Fruit fly (Drosophila melanogaster) whole organism, adult: ENCODE measurements around the gene BBS1.

ENCODE experiments used
- CG11617 ChIP-seq: fragments of 200-800 bp; sonication (Bioruptor generic); optimal IDR thresholded peaks from 2 replicates; lab custom pipeline; 2017; ENCODE audit warnings: mild to moderate bottlenecking, missing biosample characterization, missing genetic modification reagents, missing genetic modification characterization
- CG12768 ChIP-seq: fragments of 200-800 bp; sonication (Bioruptor generic); optimal IDR thresholded peaks from 2 replicates; lab custom pipeline; 2017; ENCODE audit warnings: missing biosample characterization, missing genetic modification characterization, mild to moderate bottlenecking, moderate library complexity, missing genetic modification reagents
- CG14711 ChIP-seq: fragments of 200-800 bp; sonication (Bioruptor generic); optimal IDR thresholded peaks from 2 replicates; lab custom pipeline; 2018; ENCODE audit warnings: missing biosample characterization, mild to moderate bottlenecking, missing genetic modification characterization, moderate library complexity
- CG1620 ChIP-seq: fragments of 200-800 bp; sonication (Bioruptor generic); optimal IDR thresholded peaks from 2 replicates; lab custom pipeline; 2016; ENCODE audit warnings: missing biosample characterization, missing genetic modification characterization
- CG33017 ChIP-seq: fragments of 200-800 bp; sonication (Bioruptor generic); optimal IDR thresholded peaks from 2 replicates; lab custom pipeline; 2018; ENCODE audit warnings: missing biosample characterization, mild to moderate bottlenecking, missing genetic modification characterization, moderate library complexity
- CG5204 ChIP-seq: fragments of 200-800 bp; sonication (Bioruptor generic); optimal IDR thresholded peaks from 2 replicates; lab custom pipeline; 2016; ENCODE audit warnings: missing biosample characterization, missing genetic modification characterization
- CG7045 ChIP-seq: fragments of 200-800 bp; sonication (Bioruptor generic); optimal IDR thresholded peaks from 2 replicates; lab custom pipeline; 2017; ENCODE audit warnings: missing biosample characterization, mild to moderate bottlenecking, missing genetic modification characterization
- CG7101 ChIP-seq: fragments of 200-800 bp; sonication (Bioruptor generic); optimal IDR thresholded peaks from 2 replicates; lab custom pipeline; 2018; ENCODE audit warnings: missing biosample characterization, mild to moderate bottlenecking, missing genetic modification characterization, moderate library complexity
- Clk ChIP-seq: fragments of 200-800 bp; sonication (Bioruptor generic); optimal IDR thresholded peaks from 2 replicates; lab custom pipeline; 2017; ENCODE audit warnings: missing biosample characterization, missing genetic modification characterization
- Hr96 ChIP-seq: fragments of 200-800 bp; sonication (Bioruptor generic); optimal IDR thresholded peaks from 2 replicates; lab custom pipeline; 2016; ENCODE audit warnings: missing biosample characterization, missing genetic modification characterization
- Mnt ChIP-seq: fragments of 200-800 bp; sonication (Bioruptor generic); optimal IDR thresholded peaks from 2 replicates; lab custom pipeline; 2016; ENCODE audit warnings: missing biosample characterization, mild to moderate bottlenecking, missing genetic modification characterization
- bab1 ChIP-seq: fragments of 200-800 bp; sonication (Bioruptor generic); optimal IDR thresholded peaks from 3 replicates; lab custom pipeline; 2019; ENCODE audit warnings: missing biosample characterization, mild to moderate bottlenecking, missing genetic modification characterization, moderate library complexity
- cic ChIP-seq: fragments of 200-800 bp; sonication (Bioruptor generic); optimal IDR thresholded peaks from 2 replicates; lab custom pipeline; 2017; ENCODE audit warnings: missing biosample characterization, mild to moderate bottlenecking, missing genetic modification characterization, moderate library complexity
- cnc ChIP-seq, 2 experiments: fragments of >200 bp; optimal IDR thresholded peaks; 2 replicates each; lab custom pipeline; 2017
- kay ChIP-seq: fragments of 200-800 bp; sonication (Bioruptor generic); peaks from one replicate; lab custom pipeline; 2016; ENCODE audit warnings: missing biosample characterization, missing genetic modification characterization, borderline replicate concordance
- ovo ChIP-seq: fragments of 200-800 bp; sonication (Bioruptor generic); optimal IDR thresholded peaks from 2 replicates; lab custom pipeline; 2016; ENCODE audit warnings: missing biosample characterization, missing genetic modification characterization
- pad ChIP-seq: fragments of 200-800 bp; sonication (Bioruptor generic); optimal IDR thresholded peaks from 3 replicates; lab custom pipeline; 2017; ENCODE audit warnings: missing biosample characterization, missing genetic modification characterization, mild to moderate bottlenecking, moderate library complexity, missing genetic modification reagents
- tj ChIP-seq: fragments of 200-800 bp; sonication (Bioruptor generic); optimal IDR thresholded peaks from 3 replicates; lab custom pipeline; 2017; ENCODE audit warnings: missing biosample characterization, mild to moderate bottlenecking, missing genetic modification characterization, moderate library complexity
- toe ChIP-seq: fragments of 200-800 bp; sonication (Bioruptor generic); optimal IDR thresholded peaks from 2 replicates; lab custom pipeline; 2016; ENCODE audit warnings: missing biosample characterization, missing genetic modification characterization

BBS1 gene

dm6 chr3L:7125289-7125955 is at the start of gene BBS1, which contains the start of gene msl-3:
TSS of gene BBS1 (plus strand) at chr3L:7125905.
TSS of gene msl-3 (minus strand) at chr3L:7125533.
- TF ChIP-seq CG1620 (GFP tag; lab: Kevin White, UChicago) (no peak), cnc (optimal IDR thresholded peaks at IDR 0.05; lab: Kevin White, UChicago) (no peak), CG14711 (tag; lab: Kevin White, UChicago) (no peak), Mnt (GFP tag; lab: Kevin White, UChicago) (peak; percentile 19), bab1 (GFP tag; lab: Kevin White, UChicago) (peak; percentile 17)

dm6 chr3L:7077258-7077657 is 48.4 kb upstream of the BBS1 start, which contains the start of gene CG8641:
TSS of gene CG8641 (minus strand) at chr3L:7077462.
- TF ChIP-seq Hr96 (GFP tag; lab: Kevin White, UChicago) (no peak), toe (GFP tag; lab: Kevin White, UChicago) (no peak), Mnt (GFP tag; lab: Kevin White, UChicago) (no peak), CG1620 (GFP tag; lab: Kevin White, UChicago) (no peak), tj (GFP tag; lab: Kevin White, UChicago) (no peak), CG12768 (GFP tag; lab: Kevin White, UChicago) (no peak), cnc (optimal IDR thresholded peaks at IDR 0.05; lab: Kevin White, UChicago) (no peak), CG7101 (tag; lab: Kevin White, UChicago) (no peak), cic (GFP tag; lab: Kevin White, UChicago) (no peak), Clk (no peak)

DNA sequence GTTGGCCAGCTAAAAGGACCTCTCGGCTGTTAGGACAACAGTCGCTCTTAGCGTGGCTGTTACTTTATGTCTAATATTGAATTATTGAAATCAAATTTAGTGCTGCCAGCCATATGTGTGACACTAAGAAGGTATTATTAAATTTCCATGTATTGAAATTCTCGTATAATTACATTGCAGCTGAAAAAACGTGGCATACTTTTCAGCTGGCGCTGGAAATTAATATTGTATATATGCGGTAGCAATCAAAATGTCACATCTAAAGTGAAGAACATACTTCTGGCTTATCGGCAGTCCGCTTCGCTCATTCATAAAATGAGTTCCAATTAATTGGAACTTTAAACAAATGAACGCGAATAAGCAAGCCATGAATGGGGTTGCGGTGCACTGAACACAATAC is 43.5 kb upstream of the BBS1 start:
- TF ChIP-seq Clk (no peak), Hr96 (GFP tag; lab: Kevin White, UChicago) (no peak), cnc (optimal IDR thresholded peaks at IDR 0.05; lab: Kevin White, UChicago) (no peak)

DNA sequence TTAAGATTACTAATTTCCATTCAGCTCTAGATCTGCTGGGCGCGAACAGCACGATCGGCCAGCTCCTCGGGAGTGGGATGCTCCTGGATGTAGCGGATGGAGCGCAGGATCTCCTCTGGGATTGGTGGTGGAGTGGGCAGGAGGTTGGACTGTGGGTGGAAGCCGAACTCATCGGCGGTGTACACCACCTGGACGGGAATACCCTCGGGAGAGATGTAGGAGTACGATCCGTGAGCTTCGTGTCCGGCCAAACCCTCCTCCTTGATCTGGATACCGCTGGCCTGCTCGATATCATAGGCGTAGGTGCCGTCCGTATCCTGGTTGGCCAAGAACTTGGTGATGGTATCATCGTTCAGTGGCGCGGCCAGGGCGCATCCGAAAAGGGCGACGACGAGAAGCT is 39.6 kb upstream of the BBS1 start:
- no peak for TF ChIP-seq bab1 (GFP tag; lab: Kevin White, UChicago)
- TF ChIP-seq CG1620 (GFP tag; lab: Kevin White, UChicago) = no peak
- TF ChIP-seq Mnt (GFP tag; lab: Kevin White, UChicago) = no peak

- TF ChIP-seq Hr96 (GFP tag; lab: Kevin White, UChicago) (no peak), CG5204 (no peak), Mnt (GFP tag; lab: Kevin White, UChicago) (no peak), CG14711 (tag; lab: Kevin White, UChicago) (no peak), CG11617 (no peak), bab1 (GFP tag; lab: Kevin White, UChicago) (no peak), cnc (optimal IDR thresholded peaks at IDR 0.05; lab: Kevin White, UChicago) (no peak), kay (GFP tag; lab: Kevin White, UChicago) (no peak), toe (GFP tag; lab: Kevin White, UChicago) (no peak), ovo (GFP tag; lab: Kevin White, UChicago) (no peak), CG12768 (GFP tag; lab: Kevin White, UChicago) (no peak), CG33017 (tag; lab: Kevin White, UChicago) (no peak), pad (GFP tag; lab: Kevin White, UChicago) (no peak), CG7101 (tag; lab: Kevin White, UChicago) (no peak)
These were observed 39.1 kb upstream of the BBS1 start, which contains the start of gene Cpr65Ea for dm6 chr3L:7086558-7087059. TSS of gene Cpr65Ea (minus strand) at chr3L:7086608.

DNA sequence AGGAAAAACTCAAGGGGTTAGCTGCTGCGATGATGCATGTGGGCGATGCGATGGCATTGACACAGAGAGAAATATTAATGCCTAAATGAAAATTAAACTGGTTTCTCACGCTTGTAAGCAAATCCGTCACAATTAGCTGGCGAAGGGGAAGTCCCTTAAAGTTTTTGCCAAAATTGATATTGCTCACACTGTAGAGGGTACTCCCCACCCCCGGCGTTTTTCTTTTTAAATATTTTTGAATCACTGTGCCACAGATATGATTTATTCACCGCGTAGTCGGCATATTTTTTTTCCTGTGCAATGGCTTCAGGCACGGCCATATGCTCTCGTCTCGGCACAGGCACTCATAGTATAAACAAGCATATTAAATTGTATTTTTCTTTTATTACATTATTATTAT is 38.4 kb upstream of the BBS1 start:
- TF ChIP-seq cic (GFP tag; lab: Kevin White, UChicago) (no peak), tj (GFP tag; lab: Kevin White, UChicago) (no peak), CG7045 (GFP tag; lab: Kevin White, UChicago) (no peak), cnc (optimal IDR thresholded peaks at IDR 0.05; lab: Kevin White, UChicago) (no peak), Clk (no peak)

DNA sequence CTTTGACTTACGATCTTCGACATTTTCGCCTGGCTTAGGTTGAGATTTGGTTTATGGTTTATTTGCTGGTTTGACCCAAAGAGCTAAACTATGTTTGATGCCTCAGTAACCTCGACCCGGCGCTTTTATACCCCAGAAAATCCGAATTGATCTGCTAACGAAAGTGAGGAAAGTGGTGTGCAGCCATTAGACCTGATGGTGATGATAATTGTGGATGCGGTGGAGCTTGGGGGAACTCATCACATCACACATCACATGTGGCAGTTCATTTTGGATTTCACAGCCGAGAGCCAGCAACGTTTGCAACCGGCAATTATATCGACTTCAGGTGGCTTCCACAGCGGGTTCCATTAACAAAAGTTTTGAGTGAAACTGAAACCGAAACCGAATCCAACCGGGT is 37.0 kb upstream of the BBS1 start, which contains the start of gene Cpr65Eb:
Cpr65Eb (minus strand) TSS at position 101 of the 400 bp plus-strand sequence.
- TF ChIP-seq CG7101 (tag; lab: Kevin White, UChicago) (no peak), toe (GFP tag; lab: Kevin White, UChicago) (no peak), Mnt (GFP tag; lab: Kevin White, UChicago) (no peak), bab1 (GFP tag; lab: Kevin White, UChicago) (no peak)

DNA sequence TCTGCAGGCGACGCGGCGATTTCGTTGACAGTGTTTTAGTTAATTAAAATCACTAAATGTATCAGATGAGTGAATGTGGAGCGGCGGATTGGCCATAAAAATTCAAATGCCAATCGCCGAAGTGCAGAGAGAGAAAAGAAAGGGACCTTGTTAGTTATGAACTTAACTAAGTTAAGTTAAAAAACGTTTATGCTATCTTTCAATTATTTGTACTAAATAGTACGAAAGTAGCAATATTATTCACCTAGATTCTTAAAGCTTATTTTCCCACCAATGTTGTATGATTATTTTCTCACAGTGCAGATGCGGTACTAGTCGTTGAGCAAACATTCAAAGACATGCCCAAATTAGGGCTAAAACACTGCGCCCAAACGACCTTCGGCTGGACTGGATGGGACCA is 34.9 kb upstream of the BBS1 start:
- TF ChIP-seq CG33017 (tag; lab: Kevin White, UChicago) = no peak
- no peak for TF ChIP-seq kay (GFP tag; lab: Kevin White, UChicago)
- no peak for TF ChIP-seq CG7101 (tag; lab: Kevin White, UChicago)
- TF ChIP-seq CG11617 = no peak
